Fruit fly (Drosophila melanogaster) whole organism, embryonic: ENCODE data around the gene CG17028.

ENCODE experiments used
- Blimp-1 ChIP-seq: fragments of 200-800 bp; sonication (Bioruptor generic); optimal IDR thresholded peaks from 3 replicates; lab custom pipeline; 2018; ENCODE audit warnings: missing biosample characterization, missing genetic modification characterization, mild to moderate bottlenecking, moderate library complexity, missing genetic modification reagents
- CG10979 ChIP-seq: fragments of 200-800 bp; sonication (Bioruptor generic); optimal IDR thresholded peaks from 2 replicates; lab custom pipeline; 2018; ENCODE audit warnings: missing biosample characterization, mild to moderate bottlenecking, missing genetic modification characterization, moderate library complexity
- CG11456 ChIP-seq: fragments of 200-800 bp; sonication (Bioruptor generic); IDR thresholded peaks from 3 replicates; pipeline ENCODE4 v1.3.6; 2022; ENCODE audit warnings: missing biosample characterization, missing genetic modification characterization
- CG12391 ChIP-seq: fragments of 200-800 bp; sonication (Bioruptor generic); optimal IDR thresholded peaks from 3 replicates; lab custom pipeline; 2018; ENCODE audit warnings: missing biosample characterization, mild to moderate bottlenecking, missing genetic modification characterization, moderate library complexity
- CG12769 ChIP-seq: fragments of 200-800 bp; sonication (Bioruptor generic); optimal IDR thresholded peaks from 2 replicates; lab custom pipeline; 2019; ENCODE audit warnings: missing biosample characterization, mild to moderate bottlenecking, missing genetic modification characterization, moderate library complexity
- CG13894 ChIP-seq: fragments of 200-800 bp; sonication (Bioruptor generic); optimal IDR thresholded peaks from 3 replicates; lab custom pipeline; 2018; ENCODE audit warnings: missing biosample characterization, mild to moderate bottlenecking, missing genetic modification characterization, moderate library complexity
- CG14014 ChIP-seq: fragments of 200-800 bp; sonication (Bioruptor generic); IDR thresholded peaks from 2 replicates; pipeline ENCODE4 v1.3.6; 2022; ENCODE audit warnings: missing biosample characterization, missing genetic modification characterization
- CG15479 ChIP-seq: fragments of 200-800 bp; sonication (Bioruptor generic); optimal IDR thresholded peaks from 3 replicates; lab custom pipeline; 2019; ENCODE audit warnings: missing biosample characterization, mild to moderate bottlenecking, missing genetic modification characterization, moderate library complexity
- CG15514 ChIP-seq: fragments of 200-800 bp; sonication (Bioruptor generic); optimal IDR thresholded peaks from 3 replicates; lab custom pipeline; 2017; ENCODE audit warnings: missing biosample characterization, missing genetic modification characterization, mild to moderate bottlenecking, moderate library complexity, missing genetic modification reagents
- CG17186 ChIP-seq: fragments of 200-800 bp; sonication (Bioruptor generic); optimal IDR thresholded peaks from 3 replicates; lab custom pipeline; 2017; ENCODE audit warnings: missing biosample characterization, missing genetic modification reagents, missing genetic modification characterization
- CG18011 ChIP-seq: fragments of 200-800 bp; sonication (Bioruptor generic); optimal IDR thresholded peaks from 2 replicates; lab custom pipeline; 2017; ENCODE audit warnings: missing biosample characterization, missing genetic modification characterization, mild to moderate bottlenecking, moderate library complexity, missing genotype
- CG32767 ChIP-seq: fragments of 200-800 bp; sonication (Bioruptor generic); IDR thresholded peaks from 2 replicates; pipeline ENCODE4 v1.3.6; 2022; ENCODE audit warnings: missing biosample characterization, missing genetic modification characterization
- CG42726 ChIP-seq: fragments of 200-800 bp; sonication (Bioruptor generic); IDR thresholded peaks from 2 replicates; pipeline ENCODE4 v1.3.6; 2022; ENCODE audit warnings: missing biosample characterization, missing genetic modification characterization; ENCODE audit not compliant: partially characterized antibody
- CG4360 ChIP-seq: fragments of 200-800 bp; sonication (Bioruptor generic); IDR thresholded peaks from 2 replicates; pipeline ENCODE4 v1.3.6; 2022; ENCODE audit warnings: missing biosample characterization, missing genetic modification characterization
- CG4820 ChIP-seq: fragments of 200-800 bp; sonication (Bioruptor generic); optimal IDR thresholded peaks from 3 replicates; lab custom pipeline; 2016; ENCODE audit warnings: missing biosample characterization, missing genetic modification characterization
- CG6175 ChIP-seq: fragments of 200-800 bp; sonication (Bioruptor generic); IDR thresholded peaks from 3 replicates; pipeline ENCODE4 v1.3.6; 2022; ENCODE audit warnings: missing biosample characterization, missing genetic modification characterization
- CG6765 ChIP-seq: fragments of 200-800 bp; sonication (Bioruptor generic); optimal IDR thresholded peaks from 3 replicates; lab custom pipeline; 2017; ENCODE audit warnings: missing biosample characterization, mild to moderate bottlenecking, missing genetic modification characterization
- CG7928 ChIP-seq: fragments of 200-800 bp; sonication (Bioruptor generic); optimal IDR thresholded peaks from 2 replicates; lab custom pipeline; 2017; ENCODE audit warnings: missing biosample characterization, mild to moderate bottlenecking, missing genetic modification characterization
- CG8290 ChIP-seq, 3 experiments: fragments of 200-800 bp; sonication (Bioruptor generic); optimal IDR thresholded peaks; 2 replicates each; lab custom pipeline; 2016 to 2019; ENCODE audit warnings: missing biosample characterization in 3 of 3, missing genetic modification characterization in 3 of 3, mild to moderate bottlenecking in 2 of 3, moderate library complexity in 1 of 3
- Deaf1 ChIP-seq: fragments of 200-800 bp; optimal IDR thresholded peaks from 3 replicates; lab custom pipeline; 2019; ENCODE audit warnings: missing biosample characterization, mild to moderate bottlenecking, missing genetic modification characterization, moderate library complexity
- Dp ChIP-seq: fragments of 200-800 bp; sonication (Bioruptor generic); optimal IDR thresholded peaks from 2 replicates; lab custom pipeline; 2018; ENCODE audit warnings: missing biosample characterization, mild to moderate bottlenecking, missing genetic modification characterization, moderate library complexity
- Ets65A ChIP-seq: fragments of 200-800 bp; sonication (Bioruptor generic); peaks from one replicate; lab custom pipeline; 2016; ENCODE audit warnings: missing biosample characterization, missing genetic modification characterization
- Lpt ChIP-seq: fragments of >200 bp; optimal IDR thresholded peaks from 2 replicates; lab custom pipeline; 2018; ENCODE audit warnings: missing biosample characterization, missing genetic modification characterization
- NC2α ChIP-seq: fragments of 200-800 bp; sonication (Bioruptor generic); optimal IDR thresholded peaks from 2 replicates; lab custom pipeline; 2016; ENCODE audit warnings: missing biosample characterization, missing genetic modification characterization
- NfI ChIP-seq: fragments of 200-800 bp; sonication (Bioruptor generic); optimal IDR thresholded peaks from 3 replicates; lab custom pipeline; 2018; ENCODE audit warnings: missing biosample characterization, mild to moderate bottlenecking, missing genetic modification characterization, moderate library complexity
- Oaz ChIP-seq: fragments of 200-800 bp; sonication (Bioruptor generic); IDR thresholded peaks from 2 replicates; pipeline ENCODE4 v1.3.6; 2022; ENCODE audit warnings: missing biosample characterization, missing genetic modification characterization
- Sox100B ChIP-seq: fragments of 200-800 bp; sonication (Bioruptor generic); optimal IDR thresholded peaks from 3 replicates; lab custom pipeline; 2018; ENCODE audit warnings: missing biosample characterization, mild to moderate bottlenecking, missing genetic modification characterization
- dmrt11E ChIP-seq: fragments of 200-800 bp; sonication (Bioruptor generic); optimal IDR thresholded peaks from 3 replicates; lab custom pipeline; 2018; ENCODE audit warnings: missing biosample characterization, mild to moderate bottlenecking, missing genetic modification characterization, moderate library complexity
- dysf ChIP-seq: fragments of 200-800 bp; sonication (Bioruptor generic); IDR thresholded peaks from 3 replicates; pipeline ENCODE4 v1.3.6; 2022; ENCODE audit warnings: missing biosample characterization, missing genetic modification characterization
- fu2 ChIP-seq: fragments of 200-800 bp; sonication (Bioruptor generic); optimal IDR thresholded peaks from 2 replicates; lab custom pipeline; 2016; ENCODE audit warnings: missing biosample characterization, missing genetic modification characterization
- gsb-n ChIP-seq: fragments of 200-800 bp; sonication (Bioruptor generic); optimal IDR thresholded peaks from 3 replicates; lab custom pipeline; 2018; ENCODE audit warnings: missing biosample characterization, mild to moderate bottlenecking, missing genetic modification characterization
- ken ChIP-seq: fragments of 200-800 bp; sonication (Bioruptor generic); IDR thresholded peaks from 3 replicates; pipeline ENCODE4 v1.3.6; 2022; ENCODE audit warnings: missing biosample characterization, missing genetic modification characterization
- klu ChIP-seq: fragments of 200-800 bp; sonication (Bioruptor generic); IDR thresholded peaks from 2 replicates; pipeline ENCODE4 v1.3.6; 2022; ENCODE audit warnings: missing biosample characterization, missing genetic modification characterization
- lbe ChIP-seq: fragments of 200-800 bp; sonication (Bioruptor generic); optimal IDR thresholded peaks from 2 replicates; lab custom pipeline; 2016; ENCODE audit warnings: missing biosample characterization, mild to moderate bottlenecking, missing genetic modification characterization
- lola ChIP-seq, 3 experiments: fragments of >200 bp in 2 of 3; fragments of 200-800 bp in 1 of 3; sonication (Bioruptor generic) in 1 of 3; optimal IDR thresholded peaks; 2 replicates each; lab custom pipeline; 2017 to 2019; ENCODE audit warnings: missing biosample characterization in 3 of 3, missing genetic modification characterization in 3 of 3, mild to moderate bottlenecking in 1 of 3, moderate library complexity in 1 of 3
- lov ChIP-seq, 2 experiments: fragments of 200-800 bp in 1 of 2; fragments of >200 bp in 1 of 2; sonication (Bioruptor generic) in 1 of 2; IDR thresholded peaks in 1 of 2; optimal IDR thresholded peaks in 1 of 2; 2 replicates in 1 of 2; 3 replicates in 1 of 2; pipeline versions ENCODE4 v1.3.6 to Lab custom; 2017 to 2022; ENCODE audit warnings: missing biosample characterization in 1 of 2, missing genetic modification characterization in 1 of 2
- luna ChIP-seq: fragments of 200-800 bp; sonication (Bioruptor generic); optimal IDR thresholded peaks from 2 replicates; lab custom pipeline; 2016; ENCODE audit warnings: missing biosample characterization, missing genetic modification characterization
- mirr ChIP-seq: fragments of 200-800 bp; sonication (Bioruptor generic); optimal IDR thresholded peaks from 3 replicates; lab custom pipeline; 2018; ENCODE audit warnings: missing biosample characterization, mild to moderate bottlenecking, missing genetic modification characterization
- pan ChIP-seq, 4 experiments: fragments of >200 bp in 3 of 4; fragments of 200-800 bp in 1 of 4; sonication (Bioruptor generic) in 1 of 4; optimal IDR thresholded peaks in 3 of 4; IDR thresholded peaks in 1 of 4; 2 replicates each; pipeline versions ENCODE4 v1.3.6 to Lab custom; 2017 to 2022; ENCODE audit warnings: missing biosample characterization in 2 of 4, missing genetic modification characterization in 2 of 4, mixed read lengths in 1 of 4
- sens ChIP-seq: fragments of 200-800 bp; sonication (Bioruptor generic); peaks from one replicate; lab custom pipeline; 2016; ENCODE audit warnings: missing biosample characterization, missing genetic modification characterization
- slou ChIP-seq: fragments of 200-800 bp; sonication (Bioruptor generic); optimal IDR thresholded peaks from 3 replicates; lab custom pipeline; 2016; ENCODE audit warnings: missing biosample characterization, missing genetic modification characterization
- tap ChIP-seq: fragments of 200-800 bp; optimal IDR thresholded peaks from 3 replicates; lab custom pipeline; 2019; ENCODE audit warnings: missing biosample characterization, mild to moderate bottlenecking, missing genetic modification characterization, moderate library complexity
- trem ChIP-seq: fragments of 200-800 bp; optimal IDR thresholded peaks from 3 replicates; lab custom pipeline; 2019; ENCODE audit warnings: missing biosample characterization, mild to moderate bottlenecking, missing genetic modification characterization, moderate library complexity
- wor ChIP-seq: fragments of 200-800 bp; sonication (Bioruptor generic); IDR thresholded peaks from 2 replicates; pipeline ENCODE4 v1.3.6; 2022; ENCODE audit warnings: missing biosample characterization, missing genetic modification characterization

CG17028 gene

DNA sequence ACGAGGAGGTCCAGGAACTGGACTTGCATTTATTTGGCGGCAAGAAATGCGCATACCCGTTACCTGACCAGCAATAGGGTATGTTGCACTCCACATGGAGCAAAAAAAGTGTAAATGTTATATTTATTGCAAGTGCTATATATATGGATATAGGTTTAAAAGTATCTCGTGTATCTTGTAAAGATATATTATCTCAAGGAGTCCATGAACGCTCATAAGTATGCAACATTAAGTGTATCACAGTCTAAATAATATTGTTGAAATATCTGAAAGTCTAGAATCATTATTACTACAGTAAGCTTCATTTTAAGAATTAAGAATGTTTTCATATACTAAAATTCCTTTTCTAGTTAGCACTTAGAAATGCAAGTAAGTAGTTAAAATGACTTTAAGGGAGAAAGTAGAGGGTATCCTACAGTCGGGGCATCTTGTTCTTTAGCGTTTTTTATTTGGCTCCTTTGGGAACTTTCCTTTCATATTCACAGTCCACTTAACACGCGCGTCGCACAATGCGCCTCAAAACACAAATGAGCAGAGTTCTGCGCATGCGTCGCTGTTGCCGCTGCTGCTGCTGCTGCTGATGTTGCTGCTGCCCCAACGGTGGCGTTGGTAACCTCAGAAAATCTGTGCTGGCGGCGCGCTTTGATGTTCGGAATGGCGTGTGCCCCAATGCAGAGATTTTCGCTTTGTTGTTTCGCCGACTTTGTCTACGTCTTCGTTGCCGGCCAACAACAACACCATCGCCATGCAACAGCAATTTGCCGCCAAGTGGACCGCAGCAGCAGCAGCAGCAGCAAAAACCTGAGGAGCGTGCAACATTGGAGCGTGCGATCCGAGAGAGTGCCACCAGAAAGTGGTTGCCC, 41.1 kb downstream of the CG17028 start:
- TF ChIP-seq dmrt11E (tag; lab: Kevin White, UChicago) = peak; percentile 11
- peak in 1 of 2 experiments; percentile 65 for TF ChIP-seq pan (optimal IDR thresholded peaks at IDR 0.05; lab: Kevin White, UChicago)
- TF ChIP-seq pan (GFP tag; optimal IDR thresholded peaks at IDR 0.05 in 1 of 2, IDR thresholded peaks at IDR 0.05 in 1 of 2) = peak in 1 of 2 experiments; percentile 66
- no peak for TF ChIP-seq CG13894 (tag; lab: Kevin White, UChicago)
- TF ChIP-seq CG4360 (GFP tag; lab: Robert Waterston, UW) = peak; percentile 60
- TF ChIP-seq CG11456 = 0 out of 3 replicates have a peak, but pooled peaks have one; percentile 59
- no peak for TF ChIP-seq Dp (GFP tag; lab: Kevin White, UChicago)
- no peak for TF ChIP-seq CG7928 (GFP tag; lab: Kevin White, UChicago)
- 0 out of 3 replicates have a peak, but pooled peaks have one; percentile 23 for TF ChIP-seq CG6175 (GFP tag; lab: Robert Waterston, UW)
- peak; percentile 86 for TF ChIP-seq Ets65A
- no peak for TF ChIP-seq CG12769
- TF ChIP-seq CG15514 (GFP tag; lab: Kevin White, UChicago) = no peak
- TF ChIP-seq Oaz (GFP tag; lab: Robert Waterston, UW) = peak; percentile 28; the same call in 1 of the 2 replicates
- peak in 1 of 3 experiments; percentile 8 for TF ChIP-seq lola (GFP tag; optimal IDR thresholded peaks at IDR 0.05; lab: Kevin White, UChicago)
- no peak for TF ChIP-seq mirr (GFP tag; lab: Kevin White, UChicago)
- TF ChIP-seq slou (GFP tag; lab: Kevin White, UChicago) = no peak

dm6 chr3L:16021064-16021683, 42.9 kb downstream of the CG17028 start:
- TF ChIP-seq fu2 (GFP tag; lab: Kevin White, UChicago) (no peak), CG4820 (GFP tag; lab: Kevin White, UChicago) (peak; percentile 70), sens (GFP tag; lab: Kevin White, UChicago) (peak; percentile 93), gsb-n (tag; lab: Kevin White, UChicago) (peak; percentile 72), luna (GFP tag; lab: Kevin White, UChicago) (no peak), CG17186 (GFP tag; lab: Kevin White, UChicago) (no peak), NC2α (peak; percentile 3), lbe (no peak), klu (GFP tag; lab: Robert Waterston, UW) (no peak), CG8290 (GFP tag; optimal IDR thresholded peaks at IDR 0.05; lab: Kevin White, UChicago) (peak; percentile 14), CG8290 (tag; optimal IDR thresholded peaks at IDR 0.05; lab: Kevin White, UChicago) (peak; percentile 30 to 31), wor (GFP tag; lab: Robert Waterston, UW) (no peak), Deaf1 (tag; lab: Kevin White, UChicago) (no peak), lov (optimal IDR thresholded peaks at IDR 0.05; lab: Kevin White, UChicago) (no peak), lov (GFP tag; IDR thresholded peaks at IDR 0.05; lab: Robert Waterston, UW) (peak; percentile 73; the same call in 1 of the 3 replicates), CG18011 (no peak), CG15479 (GFP tag; lab: Kevin White, UChicago) (no peak), trem (peak; percentile 60), CG42726 (GFP tag; lab: Robert Waterston, UW) (no peak), Sox100B (GFP tag; lab: Kevin White, UChicago) (peak; percentile 29), Lpt (GFP tag; lab: Kevin White, UChicago) (no peak), tap (tag; lab: Kevin White, UChicago) (no peak), Blimp-1 (GFP tag; lab: Kevin White, UChicago) (peak; percentile 57), CG12391 (tag; lab: Kevin White, UChicago) (peak; percentile 69), CG10979 (tag; lab: Kevin White, UChicago) (peak; percentile 84), CG14014 (GFP tag; lab: Robert Waterston, UW) (no peak), NfI (peak; percentile 5), CG6765 (GFP tag; lab: Kevin White, UChicago) (no peak), ken (GFP tag; lab: Robert Waterston, UW) (peak; percentile 23; the same call in 1 of the 3 replicates), dysf (GFP tag; lab: Robert Waterston, UW) (peak; percentile 36; the same call in 1 of the 3 replicates), CG32767 (no peak)
